Worm (Caenorhabditis elegans) whole organism, late embryonic: ENCODE measurements around the gene nhx-5.

Experiments used
- ama-1 ChIP-seq: fragments of 150-350 bp; optimal IDR thresholded peaks from 2 replicates; lab custom pipeline; 2014
- ceh-18 ChIP-seq: sonication (generic microtip); optimal IDR thresholded peaks from 2 replicates; lab custom pipeline; 2016; ENCODE audit warnings: missing genetic modification characterization, missing compliant biosample characterization
- nfya-1 ChIP-seq: sonication (generic microtip); optimal IDR thresholded peaks from 2 replicates; lab custom pipeline; 2017; ENCODE audit warnings: missing genetic modification characterization, mild to moderate bottlenecking, missing compliant biosample characterization, antibody characterized with exemption, moderate library complexity
- pha-4 ChIP-seq: fragments of 150-350 bp; optimal IDR thresholded peaks from 2 replicates; lab custom pipeline; 2018; ENCODE audit warnings: missing biosample characterization, missing genetic modification reagents, missing genetic modification characterization
- pros-1 ChIP-seq: fragments of 150-350 bp; optimal IDR thresholded peaks from 2 replicates; lab custom pipeline; 2014; ENCODE audit warnings: missing biosample characterization, missing genetic modification reagents, missing genetic modification characterization

- TF ChIP-seq ceh-18 (tag; lab: Kevin White, UChicago) (no peak), pros-1 (tag; lab: Kevin White, UChicago) (no peak), ama-1 (lab: Kevin White, UChicago) (no peak), pha-4 (tag; lab: Kevin White, UChicago) (no peak), nfya-1 (tag; lab: Kevin White, UChicago) (no peak)
Observed at ce11 chrX:10612355-10612754, 35.6 kb downstream of the nhx-5 start.
